Worm (Caenorhabditis elegans) whole organism, dauer: ENCODE data around the gene arf-1.

Experiments
- unc-62 ChIP-seq: sonication (generic microtip); optimal IDR thresholded peaks from 2 replicates; lab custom pipeline; 2017; ENCODE audit warnings: missing biosample characterization, missing genetic modification reagents, missing genetic modification characterization

Gene arf-1

DNA sequence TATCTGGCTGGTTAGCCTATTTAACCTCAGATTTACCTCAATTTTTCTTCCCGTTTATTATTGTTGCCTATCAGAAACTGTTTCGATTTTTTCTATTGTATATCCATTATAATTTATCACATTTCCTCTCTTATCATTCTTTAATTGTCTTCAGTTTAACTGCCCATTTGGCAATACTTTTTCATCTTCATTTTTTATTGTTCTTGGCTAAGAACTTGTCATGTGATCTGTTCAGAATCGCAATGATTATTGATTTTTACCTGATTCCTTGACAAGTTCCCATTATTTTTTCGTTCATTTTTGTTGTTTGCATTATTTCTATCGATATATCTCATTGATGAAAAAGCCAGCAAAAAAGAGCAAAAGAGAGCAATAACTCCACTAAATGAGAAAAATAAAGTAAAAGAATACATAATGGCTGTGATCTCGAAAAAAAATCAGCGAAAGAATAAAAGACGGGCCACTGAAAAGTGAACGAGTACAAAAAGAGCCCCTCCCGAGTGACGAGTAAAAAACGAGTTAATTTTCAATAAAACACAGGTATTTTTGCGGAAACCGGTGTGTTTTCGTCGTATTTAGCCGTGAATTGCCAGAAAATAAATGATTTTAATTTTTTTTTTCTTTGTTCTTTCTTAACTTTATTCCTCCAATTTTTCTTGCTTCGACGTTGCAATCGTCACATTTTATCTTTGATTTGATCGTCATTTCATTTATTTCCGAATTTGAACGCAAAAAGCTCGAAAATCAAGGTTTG is at the start of gene arf-1:
TSS of gene arf-1 (plus strand) at position 657 of the 754 bp plus-strand sequence.
- no peak for TF ChIP-seq unc-62 (GFP tag; lab: Kevin White, UChicago)

DNA sequence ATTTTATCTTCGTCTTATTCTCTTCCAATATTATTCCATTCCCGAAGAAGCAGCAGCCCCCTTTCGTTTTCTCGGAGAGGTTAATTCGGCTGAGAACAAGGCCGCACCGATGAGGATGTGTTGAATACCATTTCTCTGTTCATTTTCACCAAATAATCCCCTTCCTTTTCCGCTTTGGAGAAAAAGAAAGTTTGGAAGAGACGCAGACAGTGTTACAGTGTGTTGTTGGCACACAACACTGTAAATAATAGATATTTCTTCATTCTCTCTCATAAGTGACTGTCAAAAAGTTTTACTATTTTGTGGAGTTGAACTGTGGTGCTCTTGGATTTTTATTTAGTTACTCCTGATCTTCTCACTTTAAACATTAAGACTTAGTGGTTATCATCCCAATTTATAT is 49.4 kb upstream of the arf-1 start:
- TF ChIP-seq unc-62 (GFP tag; lab: Kevin White, UChicago): no peak

ce11 chrIII:5665710-5666109 is 49.0 kb upstream of the arf-1 start:
- TF ChIP-seq unc-62 (GFP tag; lab: Kevin White, UChicago): no peak

DNA sequence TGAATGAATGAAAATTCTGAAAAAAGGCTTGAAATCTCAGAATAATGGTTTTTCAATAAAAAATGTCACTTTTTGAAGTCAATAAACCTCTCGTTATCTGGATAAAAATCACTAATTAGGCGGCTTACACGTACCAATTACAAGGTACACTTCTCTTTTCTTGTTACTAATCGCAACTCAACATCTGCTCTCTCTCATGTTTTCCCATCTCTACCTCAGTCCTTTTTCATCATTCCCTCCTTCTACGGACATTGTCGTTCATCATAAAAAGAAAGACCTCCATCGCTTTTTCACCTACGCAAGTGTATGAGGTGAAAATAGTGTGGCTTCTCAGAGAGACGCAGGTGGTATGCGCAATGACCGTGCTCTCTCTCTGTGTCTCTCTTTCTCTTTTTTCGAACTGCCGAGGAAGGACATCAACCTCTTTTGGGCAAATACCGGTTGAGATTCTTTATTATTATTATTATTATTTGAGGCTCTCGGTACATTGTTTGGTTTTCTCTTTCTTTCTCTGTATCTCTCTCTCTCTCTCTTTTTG is 46.7 kb upstream of the arf-1 start:
- no peak for TF ChIP-seq unc-62 (GFP tag; lab: Kevin White, UChicago)

DNA sequence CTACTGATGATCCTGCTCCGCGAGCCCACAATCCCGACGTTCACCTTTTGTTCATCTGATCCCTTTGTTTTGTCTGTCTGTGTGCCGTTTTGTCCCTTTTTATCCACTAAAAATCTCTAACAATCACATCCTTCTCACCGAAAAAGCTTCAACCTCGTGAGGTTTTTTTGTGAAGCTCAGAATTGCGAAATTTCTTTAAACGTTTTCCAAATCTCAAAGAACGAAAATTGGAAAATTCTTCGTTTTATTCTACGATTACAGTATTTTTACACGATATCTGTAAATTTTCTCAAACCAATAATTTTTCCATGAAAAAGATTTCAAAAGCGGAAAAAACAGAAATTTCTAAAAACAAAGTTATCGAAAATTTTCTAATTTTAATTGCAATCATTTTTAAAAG is 40.5 kb upstream of the arf-1 start:
- TF ChIP-seq unc-62 (GFP tag; lab: Kevin White, UChicago): no peak

DNA sequence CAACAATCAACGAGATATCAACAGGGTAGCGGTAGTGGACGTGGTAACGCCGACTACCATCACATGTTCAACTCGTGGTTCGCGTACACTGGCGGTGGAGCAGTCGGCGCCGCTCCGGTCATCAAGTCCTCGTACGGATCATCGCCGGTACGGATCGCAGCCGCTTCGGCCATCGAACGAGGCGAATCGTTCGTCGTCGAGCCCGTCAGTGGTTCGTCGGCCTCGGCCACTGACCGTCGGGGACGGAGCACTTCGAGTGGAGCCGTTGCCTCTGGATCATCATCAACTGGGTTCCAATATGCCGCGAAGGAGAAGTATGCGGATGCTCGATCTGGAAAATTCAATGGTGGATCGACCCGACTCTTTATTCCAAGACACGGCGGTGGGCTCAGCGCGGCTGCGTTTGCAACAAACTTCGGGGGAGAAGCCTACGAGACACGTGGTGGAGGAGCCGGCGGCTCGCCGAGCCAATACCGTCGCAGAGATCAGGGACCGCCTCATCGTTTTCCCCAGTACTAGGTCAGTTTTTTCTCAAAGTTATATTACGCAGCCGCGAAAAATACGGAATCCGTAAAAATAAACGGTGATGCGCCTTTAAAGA is 39.2 kb upstream of the arf-1 start:
- TF ChIP-seq unc-62 (GFP tag; lab: Kevin White, UChicago): no peak

DNA sequence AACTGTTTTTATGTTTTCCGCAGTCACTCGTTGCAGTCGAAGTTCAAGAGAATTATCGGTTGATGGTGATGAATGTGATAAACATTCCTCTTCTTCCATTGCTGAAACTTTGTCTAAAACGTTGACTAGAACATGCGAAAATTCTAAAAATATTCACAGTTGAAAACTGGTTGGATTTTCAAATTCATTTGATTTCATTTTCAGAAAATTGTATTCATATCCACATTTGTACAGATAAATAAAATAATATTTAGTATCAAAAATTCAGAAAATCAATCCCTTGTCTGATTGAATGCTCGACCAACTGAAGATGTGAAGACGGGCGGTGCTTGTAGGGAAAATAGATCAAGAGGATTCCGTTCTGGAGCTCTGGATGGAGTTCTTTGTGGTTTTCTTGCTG is 36.9 kb upstream of the arf-1 start, which contains the start of gene F54E7.9:
TSS of gene F54E7.9 (minus strand) at position 101 of the 400 bp plus-strand sequence.
- TF ChIP-seq unc-62 (GFP tag; lab: Kevin White, UChicago): no peak

DNA sequence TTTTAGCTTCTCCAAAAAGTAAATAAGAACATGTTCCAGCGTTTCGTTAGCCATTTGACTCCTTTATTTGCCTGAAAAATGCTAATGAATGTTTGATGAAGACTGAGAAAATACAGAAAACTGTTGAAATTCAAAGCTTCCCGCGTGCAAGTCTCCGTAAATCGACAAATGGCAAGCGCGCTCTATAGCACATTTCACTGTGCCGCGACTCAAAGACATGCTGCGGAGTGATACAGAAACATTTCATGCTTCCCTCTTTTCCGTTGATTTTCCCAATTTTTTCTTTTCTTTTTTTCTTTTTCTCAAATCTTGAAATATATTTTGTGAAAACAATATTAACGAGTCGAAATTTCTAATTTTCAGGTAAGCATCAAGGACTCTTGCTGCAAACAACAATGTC is 35.8 kb upstream of the arf-1 start, which contains the start of the genes ska-3 and rps-12:
TSS of gene ska-3 (minus strand) at position 71 of the 400 bp plus-strand sequence.
TSS of gene rps-12 (plus strand) at position 364 of the 400 bp plus-strand sequence.
- TF ChIP-seq unc-62 (GFP tag; lab: Kevin White, UChicago): no peak

DNA sequence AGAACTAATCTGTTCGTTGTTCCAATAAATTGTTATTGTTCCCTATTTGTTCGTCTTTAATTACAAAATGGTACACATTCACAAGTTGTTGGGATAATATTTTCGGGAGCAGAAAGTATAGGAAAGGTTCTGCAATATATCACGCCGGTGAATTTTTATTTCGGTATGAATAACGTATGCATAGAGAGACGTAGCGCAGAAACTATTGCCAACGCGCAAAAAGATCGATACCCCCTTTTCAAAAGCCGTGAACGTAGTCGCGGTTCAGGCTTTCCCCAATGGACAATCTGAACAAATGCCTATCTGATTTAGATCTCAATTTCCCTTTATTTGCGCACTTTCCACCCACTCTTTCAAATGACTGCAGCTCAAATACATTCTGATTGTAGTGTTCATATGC is 34.5 kb upstream of the arf-1 start, which contains the start of gene pst-2:
TSS of gene pst-2 (plus strand) at position 293 of the 400 bp plus-strand sequence.
- TF ChIP-seq unc-62 (GFP tag; lab: Kevin White, UChicago): no peak

DNA sequence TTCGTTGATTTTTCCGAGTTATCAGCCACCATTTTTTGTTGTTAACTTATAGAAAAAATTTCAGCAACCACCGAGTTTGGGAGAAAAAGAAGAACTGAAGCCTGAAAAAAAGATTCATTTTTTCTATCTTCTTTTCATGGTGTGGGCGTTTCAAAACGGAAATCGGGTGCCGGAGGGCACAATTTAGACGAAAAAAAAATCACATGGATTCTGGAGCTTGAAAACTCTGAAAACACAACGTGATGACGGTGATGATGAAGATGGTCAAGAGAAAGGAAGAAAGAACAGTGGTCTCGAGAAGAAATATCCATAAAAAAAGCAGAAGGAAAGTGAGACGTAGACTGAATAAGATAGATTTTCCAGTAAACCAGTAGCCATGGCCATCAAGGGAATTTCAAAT is 30.7 kb upstream of the arf-1 start, which contains the start of gene rcan-1:
TSS of gene rcan-1 (minus strand) at position 101 of the 400 bp plus-strand sequence.
- no peak for TF ChIP-seq unc-62 (GFP tag; lab: Kevin White, UChicago)

DNA sequence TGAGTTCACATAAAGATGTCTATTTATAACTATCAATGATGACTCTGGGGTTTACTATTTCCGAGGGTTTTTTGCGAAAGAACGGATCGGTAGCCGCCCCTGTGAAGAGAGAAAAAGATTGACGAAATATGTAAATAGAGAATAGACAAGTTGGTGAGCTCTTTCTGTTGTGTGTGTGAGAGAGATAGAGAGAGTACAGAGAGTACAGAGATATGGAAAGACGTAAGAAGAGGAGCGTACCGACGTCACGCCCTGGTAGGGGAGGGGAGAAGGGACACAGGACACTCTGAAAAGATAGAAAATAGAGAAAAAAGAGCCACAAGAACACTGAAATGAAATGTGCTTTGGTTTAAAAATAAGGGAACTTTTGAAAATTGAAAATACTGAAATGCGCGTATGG is 26.4 kb upstream of the arf-1 start:
- no peak for TF ChIP-seq unc-62 (GFP tag; lab: Kevin White, UChicago)

- TF ChIP-seq unc-62 (GFP tag; lab: Kevin White, UChicago): no peak
Observed at ce11 chrIII:5691826-5692225, 22.9 kb upstream of the arf-1 start.

- TF ChIP-seq unc-62 (GFP tag; lab: Kevin White, UChicago): no peak
Observed at ce11 chrIII:5692690-5693089, 22.0 kb upstream of the arf-1 start, which contains the start of the genes abi-1 and arle-14. TSS of gene abi-1 (minus strand) at chrIII:5692740. TSS of gene arle-14 (plus strand) at chrIII:5692906.

ce11 chrIII:5693736-5694135 is 20.9 kb upstream of the arf-1 start, which contains the start of gene B0336.13:
TSS of gene B0336.13 (plus strand) at chrIII:5694036.
- no peak for TF ChIP-seq unc-62 (GFP tag; lab: Kevin White, UChicago)

DNA sequence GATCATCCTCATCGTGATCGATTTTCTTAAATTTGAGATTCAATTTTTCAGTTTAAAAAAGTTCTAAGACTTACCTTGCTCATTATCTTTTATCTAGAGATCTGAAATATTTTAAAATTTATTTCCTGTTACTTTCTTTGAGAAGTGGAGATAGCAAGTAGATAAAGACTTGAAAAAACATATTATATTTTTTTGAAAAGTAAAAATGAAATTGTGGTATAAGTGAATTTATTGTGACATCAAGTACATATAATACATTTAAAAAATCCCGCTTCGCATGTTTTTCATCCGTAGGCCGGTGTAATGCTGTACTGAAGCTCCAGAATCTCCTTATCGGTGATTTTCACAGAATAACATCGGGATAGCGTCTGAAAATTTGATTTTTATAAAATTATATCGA is 17.4 kb upstream of the arf-1 start, which contains the start of gene B0336.7:
TSS of gene B0336.7 (minus strand) at position 101 of the 400 bp plus-strand sequence.
- no peak for TF ChIP-seq unc-62 (GFP tag; lab: Kevin White, UChicago)
